Worm (Caenorhabditis elegans): ENCODE data around the gene ZK402.1.

The ZK402.1 gene

ce11 chrX:1454385-1454784 lies 50.3 kb downstream of the ZK402.1 start (continued):
- peak; percentile 27 to 89 for TF ChIP-seq hif-1 (tag; optimal IDR thresholded peaks at IDR 0.05)
- peak; percentile 68 for TF ChIP-seq T20F7.1 (GFP tag; optimal IDR thresholded peaks at IDR 0.05)
- peak; percentile 80 for TF ChIP-seq nhr-10 (tag; optimal IDR thresholded peaks at IDR 0.05)
- TF ChIP-seq dmd-8 (GFP tag; IDR thresholded peaks at IDR 0.05), result peak; percentile 61; the same call in 1 of the 2 replicates
- peak; percentile 79 for TF ChIP-seq spr-1 (tag; optimal IDR thresholded peaks at IDR 0.05)
- TF ChIP-seq dpl-1 (GFP tag; optimal IDR thresholded peaks at IDR 0.05), result peak; percentile 41
- no peak; the same call in 1 of the 2 replicates for TF ChIP-seq nhr-42 (GFP tag; IDR thresholded peaks at IDR 0.05)
- peak; percentile 88 for TF ChIP-seq nhr-25 (tag; optimal IDR thresholded peaks at IDR 0.05; ENCODE audit: borderline replicate concordance, insufficient read depth)
- TF ChIP-seq lin-1 (GFP tag; IDR thresholded peaks at IDR 0.05), result peak; percentile 91
- peak; percentile 59 for TF ChIP-seq F10B5.3 (tag; optimal IDR thresholded peaks at IDR 0.05)
- peak; percentile 78; the same call in 1 of the 2 replicates for TF ChIP-seq mxl-2 (GFP tag; conservative IDR thresholded peaks at IDR 0.05)
- TF ChIP-seq duxl-1 (tag; optimal IDR thresholded peaks at IDR 0.05; ENCODE audit: poor library complexity), result peak; percentile 64
- TF ChIP-seq spr-3 (GFP tag; optimal IDR thresholded peaks at IDR 0.05), result peak; percentile 50
- peak; percentile 77 for TF ChIP-seq php-3 (GFP tag; IDR thresholded peaks at IDR 0.05)
- peak; percentile 63 to 82 for TF ChIP-seq lsy-2 (tag; optimal IDR thresholded peaks at IDR 0.05)
- TF ChIP-seq gei-8 (GFP tag; optimal IDR thresholded peaks at IDR 0.05), result peak; percentile 60
- peak; percentile 90 for TF ChIP-seq nhr-48 (tag; optimal IDR thresholded peaks at IDR 0.05)
- peak; percentile 16; the same call in 1 of the 2 replicates for TF ChIP-seq vab-7 (GFP tag; IDR thresholded peaks at IDR 0.05)
- peak; percentile 97 for TF ChIP-seq mep-1 (tag; optimal IDR thresholded peaks at IDR 0.05)
- no peak for TF ChIP-seq ZK337.2 (GFP tag; IDR thresholded peaks at IDR 0.05)
- peak; percentile 93 for TF ChIP-seq mxl-3 (GFP tag; optimal IDR thresholded peaks at IDR 0.05)
- TF ChIP-seq daf-12 (tag; optimal IDR thresholded peaks at IDR 0.05), result no peak
- TF ChIP-seq egl-43 (GFP tag; IDR thresholded peaks at IDR 0.05), result peak; percentile 89
- TF ChIP-seq unc-62 (GFP tag; optimal IDR thresholded peaks at IDR 0.05 in 1 of 2), result peak in 1 of 2 experiments; percentile 97
- no peak for TF ChIP-seq unc-62 (tag; optimal IDR thresholded peaks at IDR 0.05)
- TF ChIP-seq ceh-62 (tag; optimal IDR thresholded peaks at IDR 0.05), result no peak
- peak; percentile 99 for TF ChIP-seq hlh-11 (tag; optimal IDR thresholded peaks at IDR 0.05)
- peak; percentile 96 for TF ChIP-seq hlh-30 (tag; optimal IDR thresholded peaks at IDR 0.05; ENCODE audit: insufficient read depth)
- no peak for TF ChIP-seq Y48G9A.11 (GFP tag; IDR thresholded peaks at IDR 0.05)
- peak; percentile 86 for TF ChIP-seq arid-1 (GFP tag; conservative IDR thresholded peaks at IDR 0.05)

All from whole organism, L4 larva.